Worm (Caenorhabditis elegans) whole organism, early embryonic: Measurements from ENCODE around the gene dgn-2.

ENCODE experiments used
- ama-1 ChIP-seq: fragments of 150-350 bp; optimal IDR thresholded peaks from 2 replicates; lab custom pipeline; 2014
- ceh-36 ChIP-seq: sonication (generic microtip); optimal IDR thresholded peaks from 2 replicates; lab custom pipeline; 2016; ENCODE audit warnings: missing genetic modification characterization, inconsistent platforms, missing compliant biosample characterization
- flt-1 ChIP-seq: fragments of 200-800 bp; sonication (Bioruptor generic); IDR thresholded peaks from 2 replicates; pipeline ENCODE4 v1.3.6; 2022; ENCODE audit warnings: missing genetic modification characterization, missing compliant biosample characterization
- hmbx-1 ChIP-seq: sonication (generic microtip); optimal IDR thresholded peaks from 2 replicates; lab custom pipeline; 2016; ENCODE audit warnings: mild to moderate bottlenecking, missing genetic modification characterization, missing compliant biosample characterization
- hmg-4 ChIP-seq: fragments of 200-800 bp; sonication (Bioruptor generic); optimal IDR thresholded peaks from 2 replicates; lab custom pipeline; 2018; ENCODE audit warnings: mild to moderate bottlenecking, missing genetic modification characterization, missing compliant biosample characterization
- hnd-1 ChIP-seq: sonication (generic microtip); optimal IDR thresholded peaks from 2 replicates; lab custom pipeline; 2016; ENCODE audit warnings: missing genetic modification characterization, missing compliant biosample characterization
- scrt-1 ChIP-seq: fragments of 200-800 bp; sonication (Bioruptor generic); IDR thresholded peaks from 2 replicates; pipeline ENCODE4 v1.3.6; 2022; ENCODE audit warnings: missing genetic modification characterization, missing compliant biosample characterization
- tra-4 ChIP-seq: sonication (generic microtip); optimal IDR thresholded peaks from 2 replicates; lab custom pipeline; 2017; ENCODE audit warnings: missing genetic modification characterization, missing compliant biosample characterization

- TF ChIP-seq ama-1 (lab: Kevin White, UChicago) (no peak), ceh-36 (tag; lab: Kevin White, UChicago) (no peak), scrt-1 (GFP tag; lab: Robert Waterston, UW) (no peak), hmg-4 (GFP tag; lab: Kevin White, UChicago) (peak; percentile 59), hnd-1 (tag; lab: Kevin White, UChicago) (no peak), tra-4 (tag; lab: Kevin White, UChicago) (no peak), hmbx-1 (no peak), flt-1 (GFP tag; lab: Robert Waterston, UW) (no peak)
Observed at ce11 chrX:1344818-1345217, 22.5 kb downstream of the dgn-2 start.
